Fruit fly (Drosophila melanogaster) whole organism, embryonic: ENCODE results near the gene PAN3.

Experiments used
- Blimp-1 ChIP-seq: fragments of 200-800 bp; sonication (Bioruptor generic); optimal IDR thresholded peaks from 3 replicates; lab custom pipeline; 2018; ENCODE audit warnings: missing biosample characterization, missing genetic modification characterization, mild to moderate bottlenecking, moderate library complexity, missing genetic modification reagents
- CG12071 ChIP-seq: fragments of 200-800 bp; sonication (Bioruptor generic); optimal IDR thresholded peaks from 3 replicates; lab custom pipeline; 2018; ENCODE audit warnings: missing biosample characterization, mild to moderate bottlenecking, missing genetic modification characterization
- CG14014 ChIP-seq: fragments of 200-800 bp; sonication (Bioruptor generic); IDR thresholded peaks from 2 replicates; pipeline ENCODE4 v1.3.6; 2022; ENCODE audit warnings: missing biosample characterization, missing genetic modification characterization
- CG14965 ChIP-seq: fragments of 200-800 bp; sonication (Bioruptor generic); optimal IDR thresholded peaks from 2 replicates; lab custom pipeline; 2016; ENCODE audit warnings: missing biosample characterization, missing genetic modification characterization, borderline replicate concordance
- CG2199 ChIP-seq: fragments of 200-800 bp; sonication (Bioruptor generic); IDR thresholded peaks from 3 replicates; pipeline ENCODE4 v1.3.6; 2022; ENCODE audit warnings: missing biosample characterization, missing genetic modification characterization
- CG5245 ChIP-seq: fragments of 200-800 bp; sonication (Bioruptor generic); optimal IDR thresholded peaks from 3 replicates; lab custom pipeline; 2016; ENCODE audit warnings: missing biosample characterization, missing genetic modification characterization
- CG6254 ChIP-seq: fragments of 200-800 bp; sonication (Bioruptor generic); optimal IDR thresholded peaks from 3 replicates; lab custom pipeline; 2017; ENCODE audit warnings: mild to moderate bottlenecking, missing biosample characterization, missing genetic modification reagents, missing genetic modification characterization
- CG8281 ChIP-seq: fragments of 200-800 bp; sonication (Bioruptor generic); optimal IDR thresholded peaks from 2 replicates; lab custom pipeline; 2018; ENCODE audit warnings: missing biosample characterization, mild to moderate bottlenecking, missing genetic modification characterization, moderate library complexity
- CG8924 ChIP-seq: fragments of 200-800 bp; optimal IDR thresholded peaks from 3 replicates; lab custom pipeline; 2019; ENCODE audit warnings: missing biosample characterization, mild to moderate bottlenecking, missing genetic modification characterization, moderate library complexity
- CG8944 ChIP-seq: fragments of 200-800 bp; sonication (Bioruptor generic); optimal IDR thresholded peaks from 3 replicates; lab custom pipeline; 2016; ENCODE audit warnings: missing biosample characterization, missing genetic modification characterization
- CG9215 ChIP-seq: fragments of 200-800 bp; sonication (Bioruptor generic); IDR thresholded peaks from 2 replicates; pipeline ENCODE4 v1.3.6; 2022; ENCODE audit warnings: missing biosample characterization, missing genetic modification characterization
- CG9797 ChIP-seq: fragments of 200-800 bp; sonication (Bioruptor generic); optimal IDR thresholded peaks from 3 replicates; lab custom pipeline; 2018; ENCODE audit warnings: missing biosample characterization, mild to moderate bottlenecking, missing genetic modification characterization
- CG9932 ChIP-seq: fragments of 200-800 bp; sonication (Bioruptor generic); IDR thresholded peaks from 2 replicates; pipeline ENCODE4 v1.3.6; 2022; ENCODE audit warnings: missing biosample characterization, missing genetic modification characterization
- Doc3 ChIP-seq: fragments of 200-800 bp; sonication (Bioruptor generic); IDR thresholded peaks from 3 replicates; pipeline ENCODE4 v1.3.6; 2022; ENCODE audit warnings: missing biosample characterization, missing genetic modification characterization; ENCODE audit not compliant: partially characterized antibody
- Ets65A ChIP-seq: fragments of 200-800 bp; sonication (Bioruptor generic); peaks from one replicate; lab custom pipeline; 2016; ENCODE audit warnings: missing biosample characterization, missing genetic modification characterization
- HLH3B ChIP-seq: fragments of 200-800 bp; sonication (Bioruptor generic); IDR thresholded peaks from 2 replicates; pipeline ENCODE4 v1.3.6; 2022; ENCODE audit warnings: missing biosample characterization, missing genetic modification characterization
- HLH54F ChIP-seq: fragments of 200-800 bp; sonication (Bioruptor generic); optimal IDR thresholded peaks from 3 replicates; lab custom pipeline; 2016; ENCODE audit warnings: missing biosample characterization, missing genetic modification characterization
- Hmx ChIP-seq: fragments of 200-800 bp; sonication (Bioruptor generic); optimal IDR thresholded peaks from 2 replicates; lab custom pipeline; 2016; ENCODE audit warnings: missing biosample characterization, missing genetic modification characterization
- MTF-1 ChIP-seq: fragments of 200-800 bp; sonication (Bioruptor generic); optimal IDR thresholded peaks from 2 replicates; lab custom pipeline; 2018; ENCODE audit warnings: missing biosample characterization, mild to moderate bottlenecking, missing genetic modification characterization, borderline replicate concordance
- Neu2 ChIP-seq: fragments of 200-800 bp; sonication (Bioruptor generic); optimal IDR thresholded peaks from 3 replicates; lab custom pipeline; 2016; ENCODE audit warnings: missing biosample characterization, missing genetic modification characterization, borderline replicate concordance
- Ptx1 ChIP-seq: fragments of 200-800 bp; sonication (Bioruptor generic); IDR thresholded peaks from 2 replicates; pipeline ENCODE4 v1.3.6; 2022; ENCODE audit warnings: missing biosample characterization, missing genetic modification characterization
- Ravus ChIP-seq: fragments of 200-800 bp; sonication (Bioruptor generic); IDR thresholded peaks from 2 replicates; pipeline ENCODE4 v1.3.6; 2022; ENCODE audit warnings: missing biosample characterization, missing genetic modification characterization
- Sox100B ChIP-seq: fragments of 200-800 bp; sonication (Bioruptor generic); optimal IDR thresholded peaks from 3 replicates; lab custom pipeline; 2018; ENCODE audit warnings: missing biosample characterization, mild to moderate bottlenecking, missing genetic modification characterization
- Xrp1 ChIP-seq: fragments of 200-800 bp; sonication (Bioruptor generic); IDR thresholded peaks from 2 replicates; pipeline ENCODE4 v1.3.6; 2022; ENCODE audit warnings: missing biosample characterization, missing genetic modification characterization
- dmrt11E ChIP-seq: fragments of 200-800 bp; sonication (Bioruptor generic); optimal IDR thresholded peaks from 3 replicates; lab custom pipeline; 2018; ENCODE audit warnings: missing biosample characterization, mild to moderate bottlenecking, missing genetic modification characterization, moderate library complexity
- dmrt99B ChIP-seq: fragments of 200-800 bp; sonication (Bioruptor generic); optimal IDR thresholded peaks from 2 replicates; lab custom pipeline; 2018; ENCODE audit warnings: missing biosample characterization, mild to moderate bottlenecking, missing genetic modification characterization, moderate library complexity
- exex ChIP-seq: fragments of 200-800 bp; sonication (Bioruptor generic); optimal IDR thresholded peaks from 4 replicates; lab custom pipeline; 2018; ENCODE audit warnings: missing biosample characterization, mild to moderate bottlenecking, missing genetic modification characterization, moderate library complexity
- fd102C ChIP-seq: fragments of 200-800 bp; sonication (Bioruptor generic); optimal IDR thresholded peaks from 2 replicates; lab custom pipeline; 2018; ENCODE audit warnings: missing biosample characterization, mild to moderate bottlenecking, missing genetic modification characterization, moderate library complexity
- grau ChIP-seq: fragments of 200-800 bp; optimal IDR thresholded peaks from 3 replicates; lab custom pipeline; 2019; ENCODE audit warnings: missing biosample characterization, mild to moderate bottlenecking, missing genetic modification characterization, moderate library complexity
- gro ChIP-seq: fragments of 200-800 bp; sonication (Bioruptor generic); optimal IDR thresholded peaks from 2 replicates; lab custom pipeline; 2016; ENCODE audit warnings: missing biosample characterization, missing genetic modification characterization
- hkb ChIP-seq, 2 experiments: fragments of 200-800 bp in 1 of 2; fragments of >200 bp in 1 of 2; sonication (Bioruptor generic) in 1 of 2; IDR thresholded peaks in 1 of 2; optimal IDR thresholded peaks in 1 of 2; 2 replicates each; pipeline versions ENCODE4 v1.3.6 to Lab custom; 2017 to 2022; ENCODE audit warnings: missing biosample characterization in 1 of 2, missing genetic modification characterization in 1 of 2
- ind ChIP-seq: fragments of 200-800 bp; sonication (Bioruptor generic); optimal IDR thresholded peaks from 3 replicates; lab custom pipeline; 2016; ENCODE audit warnings: missing biosample characterization, missing genetic modification characterization
- jigr1 ChIP-seq: fragments of 200-800 bp; sonication (Bioruptor generic); IDR thresholded peaks from 3 replicates; pipeline ENCODE4 v1.3.6; 2022; ENCODE audit warnings: missing biosample characterization, missing genetic modification characterization
- lov ChIP-seq, 2 experiments: fragments of 200-800 bp in 1 of 2; fragments of >200 bp in 1 of 2; sonication (Bioruptor generic) in 1 of 2; IDR thresholded peaks in 1 of 2; optimal IDR thresholded peaks in 1 of 2; 2 replicates in 1 of 2; 3 replicates in 1 of 2; pipeline versions ENCODE4 v1.3.6 to Lab custom; 2017 to 2022; ENCODE audit warnings: missing biosample characterization in 1 of 2, missing genetic modification characterization in 1 of 2
- nau ChIP-seq: fragments of 200-800 bp; sonication (Bioruptor generic); optimal IDR thresholded peaks from 3 replicates; lab custom pipeline; 2017; ENCODE audit warnings: missing biosample characterization, mild to moderate bottlenecking, missing genetic modification characterization, missing genetic modification reagents
- nerfin-1 ChIP-seq: fragments of 200-800 bp; sonication (Bioruptor generic); optimal IDR thresholded peaks from 3 replicates; lab custom pipeline; 2019; ENCODE audit warnings: missing biosample characterization, mild to moderate bottlenecking, missing genetic modification characterization, moderate library complexity
- odd ChIP-seq: fragments of 200-800 bp; sonication (Bioruptor generic); optimal IDR thresholded peaks from 2 replicates; lab custom pipeline; 2017; ENCODE audit warnings: missing biosample characterization, mild to moderate bottlenecking, missing genetic modification characterization
- pho ChIP-seq: fragments of 200-800 bp; sonication (Bioruptor generic); optimal IDR thresholded peaks from 2 replicates; lab custom pipeline; 2016; ENCODE audit warnings: missing biosample characterization, missing genetic modification characterization
- schlank ChIP-seq: fragments of 200-800 bp; sonication (Bioruptor generic); optimal IDR thresholded peaks from 2 replicates; lab custom pipeline; 2018; ENCODE audit warnings: missing biosample characterization, mild to moderate bottlenecking, missing genetic modification characterization
- shn ChIP-seq: fragments of 200-800 bp; sonication (Bioruptor generic); optimal IDR thresholded peaks from 3 replicates; lab custom pipeline; 2016; ENCODE audit warnings: missing biosample characterization, missing genetic modification characterization
- slp2 ChIP-seq: fragments of 200-800 bp; sonication (Bioruptor generic); optimal IDR thresholded peaks from 2 replicates; lab custom pipeline; 2016; ENCODE audit warnings: missing biosample characterization, missing genetic modification characterization
- trem ChIP-seq: fragments of 200-800 bp; optimal IDR thresholded peaks from 3 replicates; lab custom pipeline; 2019; ENCODE audit warnings: missing biosample characterization, mild to moderate bottlenecking, missing genetic modification characterization, moderate library complexity
- wor ChIP-seq: fragments of 200-800 bp; sonication (Bioruptor generic); IDR thresholded peaks from 2 replicates; pipeline ENCODE4 v1.3.6; 2022; ENCODE audit warnings: missing biosample characterization, missing genetic modification characterization

PAN3 gene

dm6 chr3L:3080084-3080994, 9.4 kb downstream of the PAN3 start (continued):
- no peak for TF ChIP-seq ind
- no peak for TF ChIP-seq CG5245 (GFP tag; lab: Kevin White, UChicago)
- no peak for TF ChIP-seq schlank (tag; lab: Kevin White, UChicago)
- no peak for TF ChIP-seq CG6254 (GFP tag; lab: Kevin White, UChicago)
- no peak for TF ChIP-seq CG9797 (GFP tag; lab: Kevin White, UChicago)
- no peak for TF ChIP-seq slp2
- TF ChIP-seq wor (GFP tag; lab: Robert Waterston, UW) = peak; percentile 23; the same call in 1 of the 2 replicates
- 0 out of 2 replicates have a peak, but pooled peaks have one; percentile 45 for TF ChIP-seq CG14014 (GFP tag; lab: Robert Waterston, UW)
- no peak for TF ChIP-seq Doc3 (GFP tag; lab: Robert Waterston, UW)
- no peak for TF ChIP-seq CG9932
- TF ChIP-seq Hmx (GFP tag; lab: Kevin White, UChicago) = no peak
- peak; percentile 75 for TF ChIP-seq grau (tag; lab: Kevin White, UChicago)
- TF ChIP-seq gro (GFP tag; lab: Kevin White, UChicago) = peak; percentile 32
- no peak for TF ChIP-seq CG8944 (GFP tag; lab: Kevin White, UChicago)
- no peak for TF ChIP-seq hkb (optimal IDR thresholded peaks at IDR 0.05; lab: Kevin White, UChicago)
- TF ChIP-seq hkb (GFP tag; IDR thresholded peaks at IDR 0.05; lab: Robert Waterston, UW) = peak; percentile 49; the same call in 1 of the 2 replicates
- TF ChIP-seq Xrp1 = peak; percentile 42; the same call in 1 of the 2 replicates
- TF ChIP-seq nau (GFP tag; lab: Kevin White, UChicago) = no peak
- no peak for TF ChIP-seq dmrt99B
- no peak for TF ChIP-seq pho (GFP tag; lab: Kevin White, UChicago)
- TF ChIP-seq shn (GFP tag; lab: Kevin White, UChicago) = no peak
- TF ChIP-seq nerfin-1 (tag; lab: Kevin White, UChicago) = no peak
- TF ChIP-seq Blimp-1 (GFP tag; lab: Kevin White, UChicago) = peak; percentile 17
- TF ChIP-seq CG9215 = no peak
- TF ChIP-seq CG8281 (tag; lab: Kevin White, UChicago) = no peak
- no peak for TF ChIP-seq CG8924 (tag; lab: Kevin White, UChicago)
- TF ChIP-seq exex (tag; lab: Kevin White, UChicago) = peak; percentile 95
- TF ChIP-seq CG2199 = 0 out of 3 replicates have a peak, but pooled peaks have one; percentile 25
- TF ChIP-seq MTF-1 (GFP tag; lab: Kevin White, UChicago) = peak; percentile 25
- TF ChIP-seq CG14965 (GFP tag; lab: Kevin White, UChicago) = no peak
- TF ChIP-seq fd102C (GFP tag; lab: Kevin White, UChicago) = no peak
- no peak for TF ChIP-seq jigr1
- peak; percentile 38 for TF ChIP-seq Sox100B (GFP tag; lab: Kevin White, UChicago)
- TF ChIP-seq trem (tag; lab: Kevin White, UChicago) = no peak
- peak; percentile 13 for TF ChIP-seq dmrt11E (tag; lab: Kevin White, UChicago)
- no peak for TF ChIP-seq CG12071 (GFP tag; lab: Kevin White, UChicago)
- TF ChIP-seq Ets65A = peak; percentile 82
- TF ChIP-seq odd (GFP tag; lab: Kevin White, UChicago) = no peak
- no peak for TF ChIP-seq Ravus
- TF ChIP-seq HLH3B (GFP tag; lab: Robert Waterston, UW) = peak; percentile 55
- no peak for TF ChIP-seq lov (optimal IDR thresholded peaks at IDR 0.05; lab: Kevin White, UChicago)
- no peak for TF ChIP-seq lov (GFP tag; IDR thresholded peaks at IDR 0.05; lab: Robert Waterston, UW)
- TF ChIP-seq Neu2 (GFP tag; lab: Kevin White, UChicago) = no peak
- TF ChIP-seq HLH54F (GFP tag; lab: Kevin White, UChicago) = no peak
- peak; percentile 54 for TF ChIP-seq Ptx1 (GFP tag; lab: Robert Waterston, UW)
